Worm (Caenorhabditis elegans) whole organism, L1 larva: ENCODE data around the gene T24C4.10.

ENCODE experiments used
- C04F5.9 ChIP-seq: sonication (generic microtip); optimal IDR thresholded peaks from 2 replicates; lab custom pipeline; 2016; ENCODE audit warnings: missing genetic modification characterization, missing compliant biosample characterization
- C16A3.4 ChIP-seq: fragments of 150-350 bp; optimal IDR thresholded peaks from 2 replicates; lab custom pipeline; 2014; ENCODE audit warnings: missing biosample characterization, missing genetic modification characterization
- C34B4.2 ChIP-seq: sonication (generic microtip); optimal IDR thresholded peaks from 2 replicates; lab custom pipeline; 2017; ENCODE audit warnings: mild to moderate bottlenecking, missing genetic modification characterization, missing compliant biosample characterization
- F16B12.6 ChIP-seq: fragments of 150-350 bp; optimal IDR thresholded peaks from 2 replicates; lab custom pipeline; 2014; ENCODE audit warnings: missing biosample characterization, missing genetic modification characterization
- aha-1 ChIP-seq: fragments of 150-350 bp; optimal IDR thresholded peaks from 2 replicates; lab custom pipeline; 2014; ENCODE audit warnings: missing biosample characterization, missing genetic modification characterization
- aly-2 ChIP-seq: fragments of 150-350 bp; optimal IDR thresholded peaks from 2 replicates; lab custom pipeline; 2014; ENCODE audit warnings: missing biosample characterization, missing genetic modification characterization
- ceh-63 ChIP-seq: fragments of 200-800 bp; sonication (Bioruptor generic); optimal IDR thresholded peaks from 2 replicates; lab custom pipeline; 2018; ENCODE audit warnings: mild to moderate bottlenecking, missing genetic modification characterization, missing compliant biosample characterization
- ceh-8 ChIP-seq: fragments of 200-800 bp; sonication (Bioruptor generic); optimal IDR thresholded peaks from 2 replicates; lab custom pipeline; 2018; ENCODE audit warnings: mild to moderate bottlenecking, missing genetic modification characterization, moderate library complexity, missing compliant biosample characterization
- ceh-82 ChIP-seq, 3 experiments: fragments of 150-350 bp in 1 of 3; sonication (generic microtip) in 2 of 3; optimal IDR thresholded peaks; 2 replicates each; lab custom pipeline; 2014 to 2017; ENCODE audit warnings: missing biosample characterization in 3 of 3, missing genetic modification characterization in 3 of 3
- ceh-88 ChIP-seq: fragments of 200-800 bp; sonication (Bioruptor generic); IDR thresholded peaks from 2 replicates; pipeline ENCODE4 v1.3.6; 2022; ENCODE audit warnings: missing genetic modification characterization, missing compliant biosample characterization
- ces-1 ChIP-seq: fragments of 150-350 bp; optimal IDR thresholded peaks from 2 replicates; lab custom pipeline; 2014; ENCODE audit warnings: missing biosample characterization, missing genetic modification reagents, missing genetic modification characterization
- dpl-1 ChIP-seq, 3 experiments: fragments of 150-350 bp in 2 of 3; sonication (generic microtip) in 1 of 3; optimal IDR thresholded peaks; 2 replicates each; lab custom pipeline; 2014 to 2017; ENCODE audit warnings: missing biosample characterization in 3 of 3, missing genetic modification characterization in 3 of 3, missing genetic modification reagents in 3 of 3
- dsc-1 ChIP-seq: sonication (generic microtip); optimal IDR thresholded peaks from 2 replicates; lab custom pipeline; 2016; ENCODE audit warnings: mild to moderate bottlenecking, missing genetic modification characterization, missing compliant biosample characterization
- efl-1 ChIP-seq, 4 experiments: fragments of 150-350 bp; optimal IDR thresholded peaks in 3 of 4; peaks in 1 of 4; 1 replicate in 1 of 4; 2 replicates in 3 of 4; lab custom pipeline; 2014; ENCODE audit warnings: missing biosample characterization in 2 of 4, missing genetic modification characterization in 2 of 4, missing genetic modification reagents in 2 of 4
- egl-27 ChIP-seq, 2 experiments: fragments of 150-350 bp in 1 of 2; sonication (generic microtip); optimal IDR thresholded peaks; 3 replicates each; lab custom pipeline; 2017 to 2018; ENCODE audit warnings: missing biosample characterization in 2 of 2, missing genetic modification characterization in 2 of 2, missing genetic modification reagents in 2 of 2
- elt-3 ChIP-seq, 6 experiments: fragments of 150-350 bp in 1 of 6; sonication (generic microtip); optimal IDR thresholded peaks; 2 replicates each; lab custom pipeline; 2017 to 2018; ENCODE audit warnings: missing biosample characterization in 6 of 6, missing genetic modification characterization in 6 of 6, inconsistent platforms in 1 of 6
- ets-5 ChIP-seq: fragments of 200-800 bp; sonication (Bioruptor generic); IDR thresholded peaks from 2 replicates; pipeline ENCODE4 v1.3.6; 2022; ENCODE audit warnings: missing genetic modification characterization, missing compliant biosample characterization
- fkh-10 ChIP-seq: sonication (generic microtip); optimal IDR thresholded peaks from 2 replicates; lab custom pipeline; 2017; ENCODE audit warnings: missing biosample characterization, missing genetic modification reagents, missing genetic modification characterization
- fkh-4 ChIP-seq: sonication (generic microtip); optimal IDR thresholded peaks from 2 replicates; lab custom pipeline; 2016; ENCODE audit warnings: missing compliant biosample characterization, missing genetic modification characterization, borderline replicate concordance
- fkh-8 ChIP-seq: sonication (generic microtip); optimal IDR thresholded peaks from 2 replicates; lab custom pipeline; 2016; ENCODE audit warnings: mild to moderate bottlenecking, missing genetic modification characterization, missing compliant biosample characterization
- fos-1 ChIP-seq: fragments of 150-350 bp; optimal IDR thresholded peaks from 2 replicates; lab custom pipeline; 2014; ENCODE audit warnings: missing biosample characterization, missing genetic modification characterization
- grh-1 ChIP-seq: fragments of 200-800 bp; sonication (Bioruptor generic); IDR thresholded peaks from 2 replicates; pipeline ENCODE4 v1.3.6; 2022; ENCODE audit warnings: missing genetic modification reagents, missing genetic modification characterization, missing compliant biosample characterization
- hlh-17 ChIP-seq: fragments of 200-800 bp; sonication (Bioruptor generic); optimal IDR thresholded peaks from 2 replicates; lab custom pipeline; 2018; ENCODE audit warnings: missing genetic modification characterization, mild to moderate bottlenecking, missing compliant biosample characterization, moderate library complexity, borderline replicate concordance
- hlh-4 ChIP-seq: sonication (generic microtip); optimal IDR thresholded peaks from 2 replicates; lab custom pipeline; 2016; ENCODE audit warnings: mild to moderate bottlenecking, missing genetic modification characterization, missing compliant biosample characterization
- hpl-2 ChIP-seq: fragments of 150-350 bp; optimal IDR thresholded peaks from 2 replicates; lab custom pipeline; 2014; ENCODE audit warnings: missing biosample characterization, missing genetic modification reagents, missing genetic modification characterization
- lin-13 ChIP-seq: fragments of 150-350 bp; optimal IDR thresholded peaks from 2 replicates; lab custom pipeline; 2014; ENCODE audit warnings: missing biosample characterization, missing genetic modification reagents, missing genetic modification characterization
- lin-35 ChIP-seq, 2 experiments: fragments of 150-350 bp; optimal IDR thresholded peaks; 2 replicates each; lab custom pipeline; 2014; ENCODE audit warnings: missing biosample characterization in 2 of 2, missing genetic modification characterization in 2 of 2, missing genetic modification reagents in 2 of 2
- lir-3 ChIP-seq: sonication (generic microtip); optimal IDR thresholded peaks from 2 replicates; lab custom pipeline; 2016; ENCODE audit warnings: mild to moderate bottlenecking, missing genetic modification characterization, moderate library complexity, missing compliant biosample characterization; ENCODE audit not compliant: poor library complexity
- lsy-2 ChIP-seq, 2 experiments: fragments of 150-350 bp; optimal IDR thresholded peaks; 2 replicates each; lab custom pipeline; 2014; ENCODE audit warnings: missing biosample characterization in 2 of 2, missing genetic modification characterization in 2 of 2
- mab-9 ChIP-seq: fragments of 200-800 bp; sonication (Bioruptor generic); IDR thresholded peaks from 2 replicates; pipeline ENCODE4 v1.3.6; 2022; ENCODE audit warnings: missing genetic modification reagents, missing genetic modification characterization, missing compliant biosample characterization
- mep-1 ChIP-seq: fragments of 150-350 bp; optimal IDR thresholded peaks from 2 replicates; lab custom pipeline; 2014; ENCODE audit warnings: missing biosample characterization, missing genetic modification characterization
- nhr-11 ChIP-seq: fragments of 150-350 bp; optimal IDR thresholded peaks from 2 replicates; lab custom pipeline; 2014; ENCODE audit warnings: missing biosample characterization, missing genetic modification characterization
- nhr-12 ChIP-seq: sonication (generic microtip); optimal IDR thresholded peaks from 2 replicates; lab custom pipeline; 2017; ENCODE audit warnings: missing biosample characterization, missing genetic modification characterization
- nhr-237 ChIP-seq: fragments of 150-350 bp; optimal IDR thresholded peaks from 2 replicates; lab custom pipeline; 2014; ENCODE audit warnings: missing biosample characterization, missing genetic modification characterization
- nhr-28 ChIP-seq: fragments of 150-350 bp; optimal IDR thresholded peaks from 2 replicates; lab custom pipeline; 2014; ENCODE audit warnings: missing biosample characterization, missing genetic modification characterization
- nhr-47 ChIP-seq: sonication (generic microtip); optimal IDR thresholded peaks from 2 replicates; lab custom pipeline; 2016; ENCODE audit warnings: mild to moderate bottlenecking, missing genetic modification characterization, moderate library complexity, missing compliant biosample characterization
- nhr-76 ChIP-seq: sonication (generic microtip); optimal IDR thresholded peaks from 2 replicates; lab custom pipeline; 2017; ENCODE audit warnings: missing biosample characterization, missing genetic modification characterization
- nhr-77 ChIP-seq: fragments of 150-350 bp; optimal IDR thresholded peaks from 2 replicates; lab custom pipeline; 2014; ENCODE audit warnings: missing biosample characterization, missing genetic modification characterization
- nhr-85 ChIP-seq: sonication (generic microtip); peaks from one replicate; lab custom pipeline; 2016; ENCODE audit warnings: missing genetic modification characterization, inconsistent platforms, missing compliant biosample characterization
- nhr-90 ChIP-seq: sonication (generic microtip); optimal IDR thresholded peaks from 2 replicates; lab custom pipeline; 2016; ENCODE audit warnings: mild to moderate bottlenecking, missing genetic modification characterization, missing compliant biosample characterization; ENCODE audit not compliant: poor library complexity
- skn-1 ChIP-seq: fragments of 150-350 bp; optimal IDR thresholded peaks from 2 replicates; lab custom pipeline; 2014; ENCODE audit warnings: missing biosample characterization, missing genetic modification characterization
- snu-23 ChIP-seq: sonication (generic microtip); optimal IDR thresholded peaks from 2 replicates; lab custom pipeline; 2016; ENCODE audit warnings: missing genetic modification characterization, missing compliant biosample characterization
- sup-37 ChIP-seq: fragments of 200-800 bp; sonication (Bioruptor generic); optimal IDR thresholded peaks from 2 replicates; lab custom pipeline; 2018; ENCODE audit warnings: mild to moderate bottlenecking, missing genetic modification characterization, missing compliant biosample characterization
- swsn-7 ChIP-seq: sonication (generic microtip); optimal IDR thresholded peaks from 2 replicates; lab custom pipeline; 2016; ENCODE audit warnings: missing genetic modification characterization, missing compliant biosample characterization
- tbx-2 ChIP-seq: sonication (generic microtip); optimal IDR thresholded peaks from 2 replicates; lab custom pipeline; 2016; ENCODE audit warnings: missing genetic modification characterization, missing compliant biosample characterization
- tlp-1 ChIP-seq: fragments of 150-350 bp; optimal IDR thresholded peaks from 2 replicates; lab custom pipeline; 2014; ENCODE audit warnings: missing biosample characterization, missing genetic modification characterization
- unc-130 ChIP-seq: fragments of 150-350 bp; optimal IDR thresholded peaks from 2 replicates; lab custom pipeline; 2017; ENCODE audit warnings: missing biosample characterization, missing genetic modification characterization, inconsistent platforms
- unc-98 ChIP-seq: fragments of 200-800 bp; sonication (Bioruptor generic); IDR thresholded peaks from 2 replicates; pipeline ENCODE4 v1.3.6; 2022; ENCODE audit warnings: missing genetic modification characterization, missing compliant biosample characterization
- vab-15 ChIP-seq: sonication (generic microtip); optimal IDR thresholded peaks from 2 replicates; lab custom pipeline; 2017; ENCODE audit warnings: missing genotype, mild to moderate bottlenecking, missing genetic modification characterization, missing compliant biosample characterization
- xbp-1 ChIP-seq: sonication (generic microtip); optimal IDR thresholded peaks from 2 replicates; lab custom pipeline; 2016; ENCODE audit warnings: missing genetic modification characterization, missing compliant biosample characterization
- zag-1 ChIP-seq: fragments of 150-350 bp; optimal IDR thresholded peaks from 2 replicates; lab custom pipeline; 2014; ENCODE audit warnings: missing biosample characterization, missing genetic modification characterization
- zip-4 ChIP-seq: fragments of 200-800 bp; sonication (Bioruptor generic); optimal IDR thresholded peaks from 2 replicates; lab custom pipeline; 2018; ENCODE audit warnings: mild to moderate bottlenecking, missing genetic modification characterization, moderate library complexity, missing compliant biosample characterization
- ztf-11 ChIP-seq, 2 experiments: sonication (generic microtip); optimal IDR thresholded peaks; 2 replicates each; lab custom pipeline; 2016 to 2017; ENCODE audit warnings: missing genetic modification characterization in 2 of 2, missing biosample characterization in 1 of 2, missing compliant biosample characterization in 1 of 2

Gene T24C4.10

DNA sequence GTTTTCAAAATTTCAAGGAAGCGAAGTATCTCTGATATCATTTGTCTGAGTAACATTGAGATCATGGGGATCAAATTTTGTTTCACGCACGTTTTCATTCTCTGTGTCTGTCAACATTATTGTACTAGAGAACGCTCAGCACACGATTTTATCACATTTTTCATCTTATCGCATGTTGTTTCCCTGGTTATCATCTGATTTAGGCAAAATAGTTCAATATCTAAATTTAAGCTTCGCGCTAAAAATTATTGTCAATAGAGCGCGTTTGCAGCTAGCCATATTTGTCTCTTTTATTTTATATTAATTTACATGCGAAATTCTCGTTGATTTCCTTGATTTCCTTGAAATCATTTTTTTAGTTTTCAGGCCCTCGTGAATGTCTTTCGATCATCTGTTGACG, 45.6 kb downstream of the T24C4.10 start, which contains the start of gene K02F3.2 (continued):
- TF ChIP-seq efl-1 (optimal IDR thresholded peaks at IDR 0.05; lab: Kevin White, UChicago): peak; percentile 90 to 94
- TF ChIP-seq efl-1 (GFP tag; optimal IDR thresholded peaks at IDR 0.05 in 1 of 2; lab: Kevin White, UChicago): peak; percentile 93 to 99
- TF ChIP-seq grh-1 (GFP tag; lab: Robert Waterston, UW): no peak
- TF ChIP-seq C04F5.9 (tag; lab: Kevin White, UChicago): no peak
- no peak for TF ChIP-seq aly-2
- TF ChIP-seq unc-130 (tag; lab: Kevin White, UChicago): peak; percentile 1
- peak; percentile 7 for TF ChIP-seq skn-1
- no peak for TF ChIP-seq hpl-2 (GFP tag; lab: Kevin White, UChicago)
- no peak for TF ChIP-seq zip-4 (GFP tag; lab: Kevin White, UChicago)
- TF ChIP-seq nhr-237 (tag; lab: Kevin White, UChicago): no peak
- TF ChIP-seq C34B4.2 (tag; lab: Kevin White, UChicago): no peak
- no peak for TF ChIP-seq hlh-4 (tag; lab: Kevin White, UChicago)
- TF ChIP-seq ces-1 (GFP tag; lab: Kevin White, UChicago): no peak
- peak; percentile 71 for TF ChIP-seq nhr-47 (tag; lab: Kevin White, UChicago)
- peak; percentile 29 for TF ChIP-seq dsc-1 (tag; lab: Kevin White, UChicago)
- TF ChIP-seq zag-1 (tag; lab: Kevin White, UChicago): no peak
- no peak for TF ChIP-seq nhr-77 (tag; lab: Kevin White, UChicago)
- no peak for TF ChIP-seq F16B12.6 (tag; lab: Kevin White, UChicago)
- peak; percentile 19 for TF ChIP-seq xbp-1 (tag; lab: Kevin White, UChicago)
- TF ChIP-seq fos-1 (tag; lab: Kevin White, UChicago): peak; percentile 11
- no peak for TF ChIP-seq ceh-88 (GFP tag; lab: Robert Waterston, UW)
- no peak for TF ChIP-seq vab-15
- TF ChIP-seq ets-5 (GFP tag; lab: Robert Waterston, UW): no peak
- TF ChIP-seq nhr-28 (tag; lab: Kevin White, UChicago): no peak
- peak; percentile 59 for TF ChIP-seq C16A3.4 (tag; lab: Kevin White, UChicago)
- peak; percentile 43 for TF ChIP-seq swsn-7 (tag; lab: Kevin White, UChicago)
- peak; percentile 40 to 70 for TF ChIP-seq lsy-2 (tag; optimal IDR thresholded peaks at IDR 0.05; lab: Kevin White, UChicago)
- TF ChIP-seq hlh-17 (GFP tag; lab: Kevin White, UChicago): no peak
- no peak for TF ChIP-seq mab-9 (GFP tag; lab: Robert Waterston, UW)
- peak; percentile 73 for TF ChIP-seq nhr-90 (tag; lab: Kevin White, UChicago)
- TF ChIP-seq nhr-76: no peak
- TF ChIP-seq nhr-11: no peak
- TF ChIP-seq lir-3 (tag; lab: Kevin White, UChicago): peak; percentile 47
- no peak for TF ChIP-seq tlp-1
- TF ChIP-seq fkh-8 (tag; lab: Kevin White, UChicago): peak; percentile 12
- TF ChIP-seq nhr-85 (tag; lab: Kevin White, UChicago): peak; percentile 78
- no peak for TF ChIP-seq ztf-11 (tag; optimal IDR thresholded peaks at IDR 0.05; lab: Kevin White, UChicago)
- TF ChIP-seq unc-98 (GFP tag; lab: Robert Waterston, UW): no peak
- peak in 1 of 3 experiments; percentile 25 for TF ChIP-seq ceh-82 (tag; optimal IDR thresholded peaks at IDR 0.05; lab: Kevin White, UChicago)
- TF ChIP-seq egl-27 (tag; optimal IDR thresholded peaks at IDR 0.05; lab: Kevin White, UChicago): no peak
- TF ChIP-seq fkh-4 (tag; lab: Kevin White, UChicago): no peak
- TF ChIP-seq tbx-2 (tag; lab: Kevin White, UChicago): peak; percentile 58
- peak; percentile 85 to 91 (median 89) for TF ChIP-seq dpl-1 (GFP tag; optimal IDR thresholded peaks at IDR 0.05; lab: Kevin White, UChicago)
- TF ChIP-seq mep-1 (tag; lab: Kevin White, UChicago): peak; percentile 51
- peak; percentile 91 to 97 for TF ChIP-seq lin-35 (GFP tag; optimal IDR thresholded peaks at IDR 0.05; lab: Kevin White, UChicago)
- no peak for TF ChIP-seq lin-13 (GFP tag; lab: Kevin White, UChicago)
- no peak for TF ChIP-seq ceh-8 (GFP tag; lab: Kevin White, UChicago)
- peak in 2 of 6 experiments; percentile 32 to 84 for TF ChIP-seq elt-3 (tag; optimal IDR thresholded peaks at IDR 0.05; lab: Kevin White, UChicago)
- no peak for TF ChIP-seq nhr-12 (tag; lab: Kevin White, UChicago)
- no peak for TF ChIP-seq ceh-63 (GFP tag; lab: Kevin White, UChicago)
- no peak for TF ChIP-seq aha-1
- no peak for TF ChIP-seq sup-37
- TF ChIP-seq fkh-10 (GFP tag; lab: Kevin White, UChicago): no peak
- TF ChIP-seq snu-23: peak; percentile 69
